Worm (Caenorhabditis elegans): ENCODE data around the gene srh-48.

DNA sequence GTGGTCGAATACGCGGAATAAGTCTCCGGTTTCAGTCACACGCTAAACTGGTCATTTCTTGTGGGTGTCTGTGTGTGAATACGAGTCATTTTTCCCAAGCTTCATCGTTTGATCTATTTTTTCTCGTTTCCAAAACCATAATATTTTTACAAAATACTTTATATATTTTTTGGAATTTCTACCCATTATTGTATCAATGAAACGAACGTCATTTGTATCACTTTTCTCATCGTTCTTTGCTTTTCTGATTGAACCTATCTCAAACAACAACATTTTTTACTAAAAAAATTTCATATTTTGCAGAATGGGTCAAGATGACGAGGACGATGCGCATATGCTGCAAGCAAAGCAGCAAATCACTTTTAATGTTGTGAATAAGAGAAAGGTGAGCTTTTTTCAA is 21.7 kb upstream of the srh-48 start, which contains the start of gene mel-11:
- no peak for TF ChIP-seq sma-3 (GFP tag; optimal IDR thresholded peaks at IDR 0.05)
- no peak for TF ChIP-seq skn-1 (tag; optimal IDR thresholded peaks at IDR 0.05)
- TF ChIP-seq elt-1 (tag; optimal IDR thresholded peaks at IDR 0.05), result no peak
- no peak for TF ChIP-seq snpc-4 (tag; optimal IDR thresholded peaks at IDR 0.05)
- no peak for TF ChIP-seq fos-1 (tag; optimal IDR thresholded peaks at IDR 0.05)
- TF ChIP-seq ZK546.5 (tag; optimal IDR thresholded peaks at IDR 0.05), result no peak
- no peak for TF ChIP-seq peb-1 (tag; optimal IDR thresholded peaks at IDR 0.05)
- TF ChIP-seq sem-4 (tag; optimal IDR thresholded peaks at IDR 0.05), result no peak
- no peak for TF ChIP-seq ceh-82 (tag; optimal IDR thresholded peaks at IDR 0.05)
